Worm (Caenorhabditis elegans) whole organism, L3 larva: ENCODE measurements around the gene nduf-2.2.

ENCODE experiments used
- ama-1 ChIP-seq: fragments of 150-350 bp; optimal IDR thresholded peaks from 2 replicates; lab custom pipeline; 2018
- ceh-82 ChIP-seq: fragments of 150-350 bp; optimal IDR thresholded peaks from 2 replicates; lab custom pipeline; 2014; ENCODE audit warnings: missing biosample characterization, missing genetic modification characterization
- elt-1 ChIP-seq: fragments of 150-350 bp; optimal IDR thresholded peaks from 2 replicates; lab custom pipeline; 2014; ENCODE audit warnings: missing biosample characterization, missing genetic modification characterization
- eor-1 ChIP-seq, 2 experiments: fragments of 150-350 bp; optimal IDR thresholded peaks; 2 replicates each; lab custom pipeline; 2014 to 2018; ENCODE audit warnings: missing biosample characterization in 2 of 2, missing genetic modification characterization in 2 of 2
- fkh-10 ChIP-seq: sonication (generic microtip); optimal IDR thresholded peaks from 2 replicates; lab custom pipeline; 2017; ENCODE audit warnings: missing biosample characterization, missing genetic modification reagents, missing genetic modification characterization
- jun-1 ChIP-seq: fragments of 150-350 bp; optimal IDR thresholded peaks from 2 replicates; lab custom pipeline; 2014; ENCODE audit warnings: missing biosample characterization, missing genetic modification reagents, missing genetic modification characterization
- lin-15B ChIP-seq: fragments of 150-350 bp; optimal IDR thresholded peaks from 2 replicates; lab custom pipeline; 2014; ENCODE audit warnings: missing biosample characterization, missing genetic modification characterization
- nhr-76 ChIP-seq: fragments of 150-350 bp; sonication (generic microtip); optimal IDR thresholded peaks from 5 replicates; lab custom pipeline; 2014; ENCODE audit warnings: missing biosample characterization, missing genetic modification characterization
- nhr-77 ChIP-seq: fragments of 150-350 bp; optimal IDR thresholded peaks from 2 replicates; lab custom pipeline; 2014; ENCODE audit warnings: missing biosample characterization, missing genetic modification characterization
- pqm-1 ChIP-seq: fragments of 150-350 bp; optimal IDR thresholded peaks from 2 replicates; lab custom pipeline; 2017; ENCODE audit warnings: missing biosample characterization, missing genetic modification characterization, inconsistent platforms
- sea-2 ChIP-seq: fragments of 150-350 bp; sonication (generic microtip); optimal IDR thresholded peaks from 4 replicates; lab custom pipeline; 2014; ENCODE audit warnings: missing biosample characterization, missing genetic modification reagents, missing genetic modification characterization
- skn-1 ChIP-seq: fragments of 150-350 bp; optimal IDR thresholded peaks from 2 replicates; lab custom pipeline; 2014; ENCODE audit warnings: missing biosample characterization, missing genetic modification characterization
- zag-1 ChIP-seq: fragments of 150-350 bp; optimal IDR thresholded peaks from 2 replicates; lab custom pipeline; 2014; ENCODE audit warnings: missing biosample characterization, missing genetic modification characterization
- ztf-11 ChIP-seq: fragments of 150-350 bp; optimal IDR thresholded peaks from 2 replicates; lab custom pipeline; 2014; ENCODE audit warnings: missing biosample characterization, missing genetic modification characterization

DNA sequence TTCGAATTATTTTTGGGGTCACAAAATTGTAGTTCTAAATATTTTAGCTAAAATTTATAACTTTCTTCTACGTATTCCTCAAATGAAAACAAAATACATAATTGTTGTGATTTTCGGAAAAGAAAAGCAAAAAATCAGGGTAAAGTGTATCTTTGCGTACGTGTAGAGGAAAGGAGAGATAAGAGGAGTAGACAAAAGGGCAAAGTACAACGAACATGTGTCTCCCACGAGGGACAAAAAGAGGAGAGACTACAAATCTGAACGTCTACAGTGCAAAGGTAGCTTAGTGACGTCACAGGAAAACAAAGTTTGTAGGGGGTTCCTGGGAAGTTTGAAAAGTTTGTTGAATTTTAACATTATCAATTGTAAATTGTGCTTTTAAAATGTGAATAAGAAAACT is 17.5 kb upstream of the nduf-2.2 start:
- TF ChIP-seq ama-1 (no peak), lin-15B (tag; lab: Kevin White, UChicago) (no peak), zag-1 (tag; lab: Kevin White, UChicago) (no peak), pqm-1 (tag; lab: Kevin White, UChicago) (peak; percentile 60), nhr-76 (tag; lab: Kevin White, UChicago) (no peak), skn-1 (tag; lab: Kevin White, UChicago) (no peak), jun-1 (peak; percentile 9), eor-1 (tag; optimal IDR thresholded peaks at IDR 0.05; lab: Kevin White, UChicago) (no peak), ztf-11 (tag; lab: Kevin White, UChicago) (no peak), ceh-82 (no peak), fkh-10 (GFP tag; lab: Kevin White, UChicago) (no peak), sea-2 (GFP tag; lab: Kevin White, UChicago) (no peak), elt-1 (no peak), nhr-77 (tag; lab: Kevin White, UChicago) (no peak)
